Fruit fly (Drosophila melanogaster) whole organism, wandering third instar larva: ENCODE data around the gene EndoU.
"Not testable (repeated sequence)": the region's sequence is repeated elsewhere in the genome, so short reads cannot be mapped to it uniquely, and the experiment has no call there.

ENCODE experiments used
- CG32264 ChIP-seq: fragments of 200-800 bp; sonication (Bioruptor generic); optimal IDR thresholded peaks from 2 replicates; lab custom pipeline; 2016; ENCODE audit warnings: missing biosample characterization, missing genetic modification characterization
- CG9705 ChIP-seq: fragments of 200-800 bp; sonication (Bioruptor generic); optimal IDR thresholded peaks from 2 replicates; lab custom pipeline; 2018; ENCODE audit warnings: missing biosample characterization, mild to moderate bottlenecking, missing genetic modification characterization
- CrebA ChIP-seq: fragments of 200-800 bp; sonication (Bioruptor generic); optimal IDR thresholded peaks from 2 replicates; lab custom pipeline; 2016; ENCODE audit warnings: missing biosample characterization, mild to moderate bottlenecking, missing genetic modification characterization, borderline replicate concordance
- Dfd ChIP-seq: fragments of >200 bp; optimal IDR thresholded peaks from 2 replicates; lab custom pipeline; 2017; ENCODE audit warnings: missing biosample characterization, missing genetic modification characterization
- Dif ChIP-seq: fragments of 200-275, 200-300 bp; sonication (Bioruptor generic); optimal IDR thresholded peaks from 2 replicates; lab custom pipeline; 2018; ENCODE audit warnings: missing biosample characterization, missing genetic modification characterization; ENCODE audit not compliant: partially characterized antibody
- GATAd ChIP-seq: sonication (Bioruptor generic); optimal IDR thresholded peaks from 2 replicates; lab custom pipeline; 2016; ENCODE audit warnings: missing biosample characterization, missing genetic modification characterization
- HLH106 ChIP-seq: fragments of 200-800 bp; optimal IDR thresholded peaks from 3 replicates; lab custom pipeline; 2019; ENCODE audit warnings: missing biosample characterization, mild to moderate bottlenecking, missing genetic modification characterization, moderate library complexity
- Hnf4 ChIP-seq: fragments of 200-800 bp; sonication (Bioruptor generic); optimal IDR thresholded peaks from 2 replicates; lab custom pipeline; 2016; ENCODE audit warnings: missing biosample characterization, mild to moderate bottlenecking, missing genetic modification characterization
- Hr78 ChIP-seq: fragments of >200 bp; optimal IDR thresholded peaks from 2 replicates; lab custom pipeline; 2017; ENCODE audit warnings: missing biosample characterization, missing genetic modification characterization
- Hr83 ChIP-seq: fragments of 200-300 bp; sonication (Bioruptor generic); optimal IDR thresholded peaks from 2 replicates; lab custom pipeline; 2016; ENCODE audit warnings: missing biosample characterization, mild to moderate bottlenecking, missing genetic modification characterization, moderate library complexity; ENCODE audit not compliant: poor library complexity, severe bottlenecking
- Mio ChIP-seq: sonication (Bioruptor generic); optimal IDR thresholded peaks from 2 replicates; lab custom pipeline; 2016; ENCODE audit warnings: missing biosample characterization, missing genetic modification characterization
- Myc ChIP-seq: fragments of >200 bp; optimal IDR thresholded peaks from 2 replicates; lab custom pipeline; 2017
- N ChIP-seq: fragments of >200 bp; optimal IDR thresholded peaks from 2 replicates; lab custom pipeline; 2018; ENCODE audit warnings: missing biosample characterization, missing external identifiers, missing genetic modification characterization
- OdsH ChIP-seq: fragments of 200-800 bp; sonication (Bioruptor generic); optimal IDR thresholded peaks from 2 replicates; lab custom pipeline; 2016; ENCODE audit warnings: missing biosample characterization, mild to moderate bottlenecking, missing genetic modification characterization
- Rel ChIP-seq, 2 experiments: fragments of 200-800 bp; sonication (Bioruptor generic) in 1 of 2; optimal IDR thresholded peaks; 2 replicates in 1 of 2; 3 replicates in 1 of 2; lab custom pipeline; 2016 to 2019; ENCODE audit warnings: mild to moderate bottlenecking in 2 of 2, missing biosample characterization in 2 of 2, missing genetic modification characterization in 2 of 2, moderate library complexity in 1 of 2
- Sp1 ChIP-seq: fragments of 200-800 bp; sonication (Bioruptor generic); optimal IDR thresholded peaks from 3 replicates; lab custom pipeline; 2019; ENCODE audit warnings: missing biosample characterization, mild to moderate bottlenecking, missing genetic modification characterization, moderate library complexity
- Vsx2 ChIP-seq: fragments of 200-300, 225-300 bp; sonication (Bioruptor generic); optimal IDR thresholded peaks from 2 replicates; lab custom pipeline; 2018; ENCODE audit warnings: missing biosample characterization, missing genetic modification characterization; ENCODE audit not compliant: partially characterized antibody
- br ChIP-seq: fragments of 200-800 bp; sonication (Bioruptor generic); optimal IDR thresholded peaks from 2 replicates; lab custom pipeline; 2016; ENCODE audit warnings: missing biosample characterization, missing genetic modification characterization
- brk ChIP-seq: fragments of 200-800 bp; sonication (Bioruptor generic); optimal IDR thresholded peaks from 2 replicates; lab custom pipeline; 2016; ENCODE audit warnings: missing biosample characterization, mild to moderate bottlenecking, missing genetic modification characterization
- dl ChIP-seq, 2 experiments: fragments of 175-275, 200-275 bp in 1 of 2; fragments of 200-275 bp in 1 of 2; sonication (Bioruptor generic); optimal IDR thresholded peaks; lab custom pipeline; 2018; ENCODE audit warnings: mild to moderate bottlenecking in 2 of 2, missing biosample characterization in 2 of 2, missing genetic modification characterization in 2 of 2, moderate library complexity in 2 of 2; ENCODE audit not compliant: partially characterized antibody in 2 of 2, insufficient read depth in 1 of 2
- dmrt93B ChIP-seq: fragments of 200-800 bp; sonication (Bioruptor generic); optimal IDR thresholded peaks from 2 replicates; lab custom pipeline; 2018; ENCODE audit warnings: missing biosample characterization, mild to moderate bottlenecking, missing genetic modification characterization
- dsf ChIP-seq: sonication (Bioruptor generic); optimal IDR thresholded peaks from 2 replicates; lab custom pipeline; 2016; ENCODE audit warnings: missing biosample characterization, missing genetic modification characterization, borderline replicate concordance
- ey ChIP-seq: fragments of 200-800 bp; sonication (Bioruptor generic); optimal IDR thresholded peaks from 2 replicates; lab custom pipeline; 2016; ENCODE audit warnings: missing biosample characterization, missing genetic modification characterization
- foxo ChIP-seq, 2 experiments: fragments of 200-800 bp; sonication (Bioruptor generic); optimal IDR thresholded peaks; 2 replicates in 1 of 2; 3 replicates in 1 of 2; lab custom pipeline; 2016 to 2017; ENCODE audit warnings: missing biosample characterization in 2 of 2, missing genetic modification characterization in 2 of 2
- fru ChIP-seq: fragments of 200-800 bp; sonication (Bioruptor generic); optimal IDR thresholded peaks from 3 replicates; lab custom pipeline; 2016; ENCODE audit warnings: missing biosample characterization, mild to moderate bottlenecking, missing genetic modification characterization
- h ChIP-seq: fragments of 200-800 bp; sonication (Bioruptor generic); optimal IDR thresholded peaks from 3 replicates; lab custom pipeline; 2016; ENCODE audit warnings: missing biosample characterization, mild to moderate bottlenecking, missing genetic modification characterization
- jim ChIP-seq: fragments of 175-275, 200-325 bp; sonication (Bioruptor generic); optimal IDR thresholded peaks from 2 replicates; lab custom pipeline; 2016; ENCODE audit warnings: missing biosample characterization, mild to moderate bottlenecking, missing genetic modification characterization
- lola ChIP-seq: fragments of >200 bp; optimal IDR thresholded peaks from 2 replicates; lab custom pipeline; 2017; ENCODE audit warnings: missing biosample characterization, missing genetic modification characterization
- pan ChIP-seq: fragments of >200 bp; optimal IDR thresholded peaks from 2 replicates; lab custom pipeline; 2017
- psq ChIP-seq: fragments of 200-800 bp; sonication (Bioruptor generic); optimal IDR thresholded peaks from 3 replicates; lab custom pipeline; 2017; ENCODE audit warnings: missing biosample characterization, mild to moderate bottlenecking, missing genetic modification characterization, moderate library complexity
- rgr ChIP-seq: fragments of 200-800 bp; sonication (Bioruptor generic); optimal IDR thresholded peaks from 3 replicates; lab custom pipeline; 2016; ENCODE audit warnings: missing biosample characterization, mild to moderate bottlenecking, missing genetic modification characterization
- sage ChIP-seq: fragments of 200-800 bp; sonication (Bioruptor generic); optimal IDR thresholded peaks from 2 replicates; lab custom pipeline; 2016; ENCODE audit warnings: missing biosample characterization, mild to moderate bottlenecking, missing genetic modification characterization
- tai ChIP-seq: sonication (Bioruptor generic); optimal IDR thresholded peaks from 2 replicates; lab custom pipeline; 2016; ENCODE audit warnings: missing biosample characterization, missing genetic modification characterization
- woc ChIP-seq: sonication (Bioruptor generic); optimal IDR thresholded peaks from 2 replicates; lab custom pipeline; 2016; ENCODE audit warnings: missing biosample characterization, mild to moderate bottlenecking, missing genetic modification characterization

Gene EndoU

DNA sequence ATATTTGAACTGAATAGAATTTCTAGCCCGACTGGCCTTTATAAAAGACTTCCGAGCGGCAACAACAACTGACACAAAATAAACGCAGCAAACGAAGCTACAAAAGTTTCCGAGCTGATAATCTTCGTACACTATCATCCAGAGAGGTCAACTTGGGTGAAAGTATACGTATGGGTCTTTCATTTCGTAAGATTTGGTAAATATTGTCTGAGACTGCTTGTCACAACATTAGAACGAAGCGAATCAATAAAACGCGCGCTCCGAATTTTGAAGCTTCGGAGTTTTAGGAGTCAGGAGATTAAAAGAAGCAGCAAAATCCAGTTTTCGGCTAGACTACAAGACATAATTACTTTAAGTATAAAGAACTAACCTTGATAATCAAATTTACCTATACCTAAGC lies 3.7 kb upstream of the EndoU start, which contains the start of gene glob1:
Gene glob1, minus strand, starts transcription at position 101 of the 400 bp plus-strand sequence.
- TF ChIP-seq Mio (GFP tag; lab: Kevin White, UChicago); rgr; Hr78 (GFP tag; lab: Kevin White, UChicago): not testable (repeated sequence)

DNA sequence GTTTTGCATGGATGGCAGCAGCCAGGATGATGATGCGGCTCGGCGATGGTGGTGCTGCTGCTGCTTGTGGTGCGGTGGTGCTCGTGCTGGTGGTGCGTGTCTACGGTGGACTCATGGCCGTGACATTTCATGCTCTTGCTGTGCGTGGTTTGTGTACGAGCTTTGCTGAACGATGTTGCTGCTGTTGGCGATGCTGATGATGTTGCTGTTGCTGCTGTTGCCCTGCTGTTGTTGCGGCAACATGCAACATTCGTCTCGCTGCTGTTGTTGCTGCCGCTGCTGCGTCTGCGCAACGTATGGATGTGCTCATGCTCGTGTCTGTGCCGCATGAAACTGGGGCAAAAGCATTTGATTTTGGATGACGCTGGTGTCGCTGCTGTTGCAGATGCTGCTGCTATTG lies 5.0 kb downstream of the EndoU start:
- TF ChIP-seq tai (GFP tag; lab: Kevin White, UChicago) (no peak), Hr83 (no peak), Dfd (peak; percentile 81), brk (GFP tag; lab: Kevin White, UChicago) (no peak), CG32264 (GFP tag; lab: Kevin White, UChicago) (no peak)

DNA sequence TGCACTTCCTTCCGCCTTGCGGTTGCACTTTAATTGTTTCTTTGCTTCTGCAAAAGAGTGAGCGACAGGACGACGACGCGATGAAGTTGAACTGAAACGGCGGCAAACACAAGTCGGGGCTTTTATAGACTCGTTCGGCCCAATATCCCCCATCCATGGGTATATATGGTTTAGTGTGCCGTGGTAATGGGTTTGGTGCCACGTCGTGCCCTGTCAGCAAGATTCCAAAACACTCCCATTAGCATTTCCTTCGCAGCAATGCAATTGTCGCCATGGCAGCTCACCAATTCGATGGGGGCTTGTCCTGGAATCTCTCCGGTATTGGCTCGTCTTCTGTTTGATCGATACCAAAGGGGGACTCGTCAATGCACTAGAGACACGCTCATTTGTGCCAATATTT lies 9.7 kb downstream of the EndoU start, which contains the start of gene CG45105:
Gene CG45105, minus strand, starts transcription at position 101 of the 400 bp plus-strand sequence.
- no peak for TF ChIP-seq brk (GFP tag; lab: Kevin White, UChicago)
- no peak for TF ChIP-seq Myc (lab: Kevin White, UChicago)
- TF ChIP-seq Dif (GFP tag; lab: Kevin White, UChicago) = no peak
- TF ChIP-seq tai (GFP tag; lab: Kevin White, UChicago) = no peak
- no peak for TF ChIP-seq fru (GFP tag; lab: Kevin White, UChicago)
- TF ChIP-seq Rel (GFP tag; optimal IDR thresholded peaks at IDR 0.05; lab: Kevin White, UChicago) = no peak
- no peak for TF ChIP-seq Rel (tag; optimal IDR thresholded peaks at IDR 0.05; lab: Kevin White, UChicago)
- no peak for TF ChIP-seq GATAd (GFP tag; lab: Kevin White, UChicago)
- no peak for TF ChIP-seq Hnf4 (GFP tag; lab: Kevin White, UChicago)
- TF ChIP-seq lola = no peak
- TF ChIP-seq Dfd = no peak
- no peak for TF ChIP-seq HLH106
- no peak for TF ChIP-seq dl (GFP tag; optimal IDR thresholded peaks at IDR 0.05; lab: Kevin White, UChicago; ENCODE audit: insufficient read depth in 1 of 2, partially characterized antibody in 2 of 2)
- no peak for TF ChIP-seq ey
- TF ChIP-seq jim (GFP tag; lab: Kevin White, UChicago) = no peak
- no peak for TF ChIP-seq CrebA (GFP tag; lab: Kevin White, UChicago)
- TF ChIP-seq CG32264 (GFP tag; lab: Kevin White, UChicago) = no peak
- no peak for TF ChIP-seq dsf (GFP tag; lab: Kevin White, UChicago)

- TF ChIP-seq jim (GFP tag; lab: Kevin White, UChicago) (no peak), Dif (GFP tag; lab: Kevin White, UChicago) (peak; percentile 71), tai (GFP tag; lab: Kevin White, UChicago) (no peak), foxo (GFP tag; optimal IDR thresholded peaks at IDR 0.05; lab: Kevin White, UChicago) (peak in 1 of 2 experiments; percentile 94), fru (GFP tag; lab: Kevin White, UChicago) (peak; percentile 94), psq (peak; percentile 83), h (GFP tag; lab: Kevin White, UChicago) (peak; percentile 95), Rel (GFP tag; optimal IDR thresholded peaks at IDR 0.05; lab: Kevin White, UChicago) (peak; percentile 37), Rel (tag; optimal IDR thresholded peaks at IDR 0.05; lab: Kevin White, UChicago) (no peak), HLH106 (peak; percentile 89), Mio (GFP tag; lab: Kevin White, UChicago) (peak; percentile 57), dmrt93B (peak; percentile 83), Myc (lab: Kevin White, UChicago) (no peak), pan (lab: Kevin White, UChicago) (no peak), Vsx2 (peak; percentile 63), rgr (peak; percentile 92), dsf (GFP tag; lab: Kevin White, UChicago) (peak; percentile 57), ey (peak; percentile 95), sage (GFP tag; lab: Kevin White, UChicago) (peak; percentile 87), OdsH (GFP tag; lab: Kevin White, UChicago) (peak; percentile 93), dl (GFP tag; optimal IDR thresholded peaks at IDR 0.05; lab: Kevin White, UChicago; ENCODE audit: insufficient read depth in 1 of 2, partially characterized antibody in 2 of 2) (peak in 1 of 2 experiments; percentile 66), N (GFP tag; lab: Kevin White, UChicago) (no peak), Sp1 (peak; percentile 85), woc (GFP tag; lab: Kevin White, UChicago) (peak; percentile 90), CG32264 (GFP tag; lab: Kevin White, UChicago) (peak; percentile 85), br (peak; percentile 95), brk (GFP tag; lab: Kevin White, UChicago) (no peak), CG9705 (GFP tag; lab: Kevin White, UChicago) (peak; percentile 27)
These were observed 11.4 kb downstream of the EndoU start for dm6 chr3R:15919367-15920228.
